Worm (Caenorhabditis elegans) whole organism, L4/young adult: Measurements from ENCODE around the gene T25E12.16.

Experiments
- W03F9.2 ChIP-seq: fragments of 150-350 bp; optimal IDR thresholded peaks from 2 replicates; lab custom pipeline; 2014; ENCODE audit warnings: missing biosample characterization, missing genetic modification characterization
- dao-5 ChIP-seq: sonication (generic microtip); optimal IDR thresholded peaks from 2 replicates; lab custom pipeline; 2016; ENCODE audit warnings: missing genotype, missing genetic modification characterization, moderate library complexity, missing compliant biosample characterization
- him-1 ChIP-seq: sonication (generic microtip); optimal IDR thresholded peaks from 2 replicates; lab custom pipeline; 2016; ENCODE audit warnings: missing genotype, missing genetic modification reagents, missing genetic modification characterization, missing compliant biosample characterization

- TF ChIP-seq him-1 (tag; lab: Kevin White, UChicago) (no peak), W03F9.2 (no peak), dao-5 (tag; lab: Kevin White, UChicago) (no peak)
Observed at ce11 chrV:16724574-16724973, 9.0 kb downstream of the T25E12.16 start.
